Fruit fly (Drosophila melanogaster) Kc167 (cell line): ENCODE data around the gene CG18747.

Experiments used
- Myc ChIP-seq: fragments of >200 bp; optimal IDR thresholded peaks from 2 replicates; lab custom pipeline; 2017; ENCODE audit warnings: missing external identifiers
- h ChIP-seq: fragments of >200 bp; optimal IDR thresholded peaks from 3 replicates; lab custom pipeline; 2018; ENCODE audit warnings: missing external identifiers
- insv ChIP-seq: fragments of >200 bp; optimal IDR thresholded peaks from 3 replicates; lab custom pipeline; 2018; ENCODE audit warnings: missing external identifiers
- psq ChIP-seq: fragments of >200 bp; optimal IDR thresholded peaks from 2 replicates; lab custom pipeline; 2017; ENCODE audit warnings: missing external identifiers

DNA sequence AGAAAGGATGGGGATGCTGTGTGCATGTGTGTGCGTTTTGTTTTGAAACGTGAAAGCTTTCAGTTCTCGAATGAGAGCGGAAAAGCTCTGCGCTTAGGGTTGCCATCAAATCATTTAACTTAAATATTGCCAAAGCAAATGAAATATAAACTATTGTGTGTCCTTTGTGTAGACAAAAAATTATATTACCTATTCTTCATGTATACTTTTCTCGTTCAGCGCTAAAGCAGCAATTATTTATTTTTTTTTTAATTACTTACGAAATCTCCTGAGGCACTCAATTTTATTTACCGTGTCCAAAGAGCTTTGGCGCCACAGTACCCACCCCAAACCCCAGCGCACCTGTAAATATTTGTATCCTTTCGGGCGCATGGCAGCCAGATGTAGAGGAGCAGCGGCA is 38.3 kb upstream of the CG18747 start:
- TF ChIP-seq h, result no peak
- TF ChIP-seq insv, result no peak
- no peak for TF ChIP-seq psq (lab: Kevin White, UChicago)
- no peak for TF ChIP-seq Myc (lab: Kevin White, UChicago)
